Worm (Caenorhabditis elegans) whole organism, L4 larva: ENCODE results near the gene nhr-106.

ENCODE experiments used
- F49E8.2 ChIP-seq: sonication (generic microtip); optimal IDR thresholded peaks from 2 replicates; lab custom pipeline; 2016; ENCODE audit warnings: missing compliant biosample characterization, mild to moderate bottlenecking, missing genetic modification characterization, borderline replicate concordance
- ZK546.5 ChIP-seq, 2 experiments: sonication (generic microtip); optimal IDR thresholded peaks; 2 replicates each; lab custom pipeline; 2017; ENCODE audit warnings: missing biosample characterization in 2 of 2, missing genetic modification characterization in 2 of 2
- dpl-1 ChIP-seq: fragments of 150-350 bp; optimal IDR thresholded peaks from 2 replicates; lab custom pipeline; 2014; ENCODE audit warnings: missing biosample characterization, missing genetic modification reagents, missing genetic modification characterization
- egl-27 ChIP-seq: sonication (generic microtip); optimal IDR thresholded peaks from 3 replicates; lab custom pipeline; 2017; ENCODE audit warnings: missing biosample characterization, missing genetic modification reagents, missing genetic modification characterization
- fkh-10 ChIP-seq: fragments of 150-350 bp; optimal IDR thresholded peaks from 2 replicates; lab custom pipeline; 2014; ENCODE audit warnings: missing biosample characterization, missing genetic modification reagents, missing genetic modification characterization
- lin-15B ChIP-seq: fragments of 150-350 bp; sonication (generic microtip); optimal IDR thresholded peaks from 3 replicates; lab custom pipeline; 2014; ENCODE audit warnings: missing biosample characterization, missing genetic modification characterization
- nhr-10 ChIP-seq: fragments of 150-350 bp; optimal IDR thresholded peaks from 2 replicates; lab custom pipeline; 2014; ENCODE audit warnings: missing biosample characterization, missing genetic modification characterization
- nhr-11 ChIP-seq: fragments of 150-350 bp; optimal IDR thresholded peaks from 2 replicates; lab custom pipeline; 2014; ENCODE audit warnings: missing biosample characterization, missing genetic modification characterization
- nhr-237 ChIP-seq: sonication (generic microtip); optimal IDR thresholded peaks from 2 replicates; lab custom pipeline; 2017; ENCODE audit warnings: missing biosample characterization, missing genetic modification characterization
- nhr-76 ChIP-seq: fragments of 150-350 bp; optimal IDR thresholded peaks from 2 replicates; lab custom pipeline; 2014; ENCODE audit warnings: missing biosample characterization, missing genetic modification characterization
- pqm-1 ChIP-seq: sonication (generic microtip); optimal IDR thresholded peaks from 2 replicates; lab custom pipeline; 2017; ENCODE audit warnings: missing biosample characterization, missing genetic modification characterization
- skn-1 ChIP-seq: fragments of 150-350 bp; optimal IDR thresholded peaks from 2 replicates; lab custom pipeline; 2014; ENCODE audit warnings: missing biosample characterization, missing genetic modification characterization
- spr-3 ChIP-seq: fragments of 200-800 bp; sonication (Bioruptor generic); optimal IDR thresholded peaks from 2 replicates; lab custom pipeline; 2018; ENCODE audit warnings: mild to moderate bottlenecking, missing genetic modification characterization, missing compliant biosample characterization
- zfp-3 ChIP-seq: fragments of 200-800 bp; sonication (Bioruptor generic); conservative IDR thresholded peaks from 2 replicates; pipeline ENCODE4 v1.3.6; 2022; ENCODE audit warnings: missing genetic modification reagents, missing genetic modification characterization, missing compliant biosample characterization

DNA sequence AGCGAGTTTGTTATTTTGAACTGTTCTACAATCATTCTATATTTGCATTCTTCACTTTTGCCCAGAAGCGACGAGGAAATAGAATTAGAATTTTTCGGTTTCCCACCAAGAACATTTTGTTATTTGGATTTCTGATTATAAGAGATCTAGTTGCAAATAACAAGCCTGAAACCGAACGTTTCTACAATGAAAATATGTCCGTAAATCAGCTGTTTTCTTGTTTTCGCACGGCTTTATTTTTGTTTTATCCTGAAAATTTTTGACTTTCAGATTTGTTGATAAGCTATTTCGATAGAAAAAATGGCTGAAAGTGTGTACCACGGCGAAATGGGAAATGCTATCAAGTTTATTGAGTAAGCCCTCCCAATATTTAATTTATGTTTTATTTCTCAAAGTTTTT lies 38.2 kb downstream of the nhr-106 start, which contains the start of gene srw-108:
- TF ChIP-seq pqm-1 (tag; lab: Kevin White, UChicago) (no peak), ZK546.5 (tag; optimal IDR thresholded peaks at IDR 0.05; lab: Kevin White, UChicago) (no peak), fkh-10 (GFP tag; lab: Kevin White, UChicago) (no peak), egl-27 (tag; lab: Kevin White, UChicago) (no peak), dpl-1 (GFP tag; lab: Kevin White, UChicago) (no peak), lin-15B (tag; lab: Kevin White, UChicago) (no peak), spr-3 (GFP tag; lab: Kevin White, UChicago) (no peak), nhr-237 (tag; lab: Kevin White, UChicago) (no peak), zfp-3 (no peak), F49E8.2 (no peak), skn-1 (tag; lab: Kevin White, UChicago) (no peak), nhr-10 (tag; lab: Kevin White, UChicago) (no peak), nhr-76 (tag; lab: Kevin White, UChicago) (no peak), nhr-11 (tag; lab: Kevin White, UChicago) (no peak)
